Fruit fly (Drosophila melanogaster) Kc167 (cell line): ENCODE data around the gene Myb.

Experiments used
- Myc ChIP-seq: fragments of >200 bp; optimal IDR thresholded peaks from 2 replicates; lab custom pipeline; 2017; ENCODE audit warnings: missing external identifiers
- Sin3A ChIP-seq: fragments of >200 bp; optimal IDR thresholded peaks from 2 replicates; lab custom pipeline; 2018; ENCODE audit warnings: missing external identifiers
- h ChIP-seq: fragments of >200 bp; optimal IDR thresholded peaks from 3 replicates; lab custom pipeline; 2018; ENCODE audit warnings: missing external identifiers
- insv ChIP-seq: fragments of >200 bp; optimal IDR thresholded peaks from 3 replicates; lab custom pipeline; 2018; ENCODE audit warnings: missing external identifiers
- psq ChIP-seq: fragments of >200 bp; optimal IDR thresholded peaks from 2 replicates; lab custom pipeline; 2017; ENCODE audit warnings: missing external identifiers
- ttk ChIP-seq: sonication (Bioruptor generic); optimal IDR thresholded peaks from 2 replicates; lab custom pipeline; 2017; ENCODE audit warnings: missing external identifiers

The Myb gene

dm6 chrX:15857601-15858284 lies at the start of gene Myb, which contains the start of gene CG46440:
TSS of gene Myb (minus strand) at chrX:15857823.
TSS of gene CG46440 (minus strand) at chrX:15857823.
- TF ChIP-seq h (lab: Kevin White, UChicago): no peak
- no peak for TF ChIP-seq psq (lab: Kevin White, UChicago)
- TF ChIP-seq ttk (lab: Kevin White, UChicago): no peak
- no peak for TF ChIP-seq insv (lab: Kevin White, UChicago)
- TF ChIP-seq Sin3A (lab: Kevin White, UChicago): no peak
- no peak for TF ChIP-seq Myc

dm6 chrX:15893732-15894264 lies 36.2 kb upstream of the Myb start:
- no peak for TF ChIP-seq h (lab: Kevin White, UChicago)

DNA sequence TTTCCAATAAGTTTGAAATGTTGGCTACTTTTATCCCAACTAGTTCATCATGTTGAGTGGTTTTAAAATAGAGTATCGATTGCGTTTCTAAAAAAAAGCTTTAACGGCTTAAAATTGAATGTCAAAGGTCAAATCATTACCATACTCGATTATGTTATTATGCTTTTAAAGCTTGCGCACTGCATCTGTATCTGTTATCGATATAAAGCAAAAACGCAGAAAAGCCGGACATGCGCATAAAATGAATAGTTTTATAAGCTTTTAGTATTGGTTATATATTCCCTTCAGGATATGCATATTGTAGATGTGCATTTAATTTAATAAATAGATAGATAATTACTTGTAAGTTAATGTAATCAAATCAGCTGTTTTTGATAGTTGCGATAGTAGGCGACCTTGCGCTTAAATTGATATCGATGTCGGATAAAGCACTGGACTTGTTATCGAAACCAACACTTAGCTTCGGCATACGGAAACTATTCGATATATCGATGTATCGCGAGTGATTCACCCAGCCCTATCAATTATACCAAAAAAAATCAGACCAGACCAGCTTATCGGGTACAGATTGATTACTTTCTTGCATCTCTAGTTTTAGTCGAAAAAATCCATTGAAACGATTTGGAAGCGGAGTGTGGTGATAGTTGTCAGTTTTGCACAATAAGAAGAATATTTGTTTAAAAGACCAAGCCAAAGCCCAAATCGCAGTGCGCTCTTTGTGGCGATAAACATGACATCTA lies 34.2 kb upstream of the Myb start, which contains the start of gene shi:
shi (plus strand) TSS at position 511 of the 740 bp plus-strand sequence.
- no peak for TF ChIP-seq insv (lab: Kevin White, UChicago)
- no peak for TF ChIP-seq Myc
- TF ChIP-seq Sin3A (lab: Kevin White, UChicago): no peak
- TF ChIP-seq ttk (lab: Kevin White, UChicago): no peak
- TF ChIP-seq psq (lab: Kevin White, UChicago): no peak

DNA sequence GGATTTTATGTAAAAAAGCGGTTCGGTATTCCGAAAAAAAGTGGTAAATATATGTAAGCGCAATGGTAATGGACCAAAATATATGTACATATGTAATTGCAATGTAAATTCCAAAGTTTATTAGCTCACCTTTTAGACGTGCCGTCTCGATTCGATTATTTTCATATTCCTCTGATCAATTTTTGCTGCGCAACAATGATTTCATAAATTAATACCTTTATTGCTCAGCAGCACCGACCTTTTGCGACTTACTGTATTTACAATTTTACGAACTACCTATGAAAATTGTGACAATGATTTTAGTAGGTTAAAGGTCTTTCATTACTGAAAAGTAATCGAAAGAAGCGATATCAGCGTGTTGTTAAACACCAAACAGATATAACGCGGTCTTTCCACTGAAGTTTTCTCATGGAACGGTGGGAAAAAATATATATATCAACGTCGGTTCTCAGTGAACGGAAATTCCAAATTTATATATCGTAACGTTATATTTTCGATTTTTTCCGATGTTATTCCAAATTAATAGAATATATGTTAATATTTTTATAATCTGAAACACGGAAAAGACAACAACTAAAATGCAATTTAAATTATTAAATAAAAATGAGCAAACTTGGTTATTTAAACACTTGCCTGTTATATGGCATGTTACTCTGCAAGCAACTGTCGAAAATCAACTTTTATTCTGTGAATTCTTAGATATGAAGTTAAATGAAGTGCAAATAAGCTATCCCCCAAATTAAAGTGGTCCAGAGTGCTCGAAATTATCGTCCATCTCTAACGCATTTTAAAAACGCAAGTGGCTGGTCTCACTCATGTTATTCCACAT lies 32.4 kb upstream of the Myb start, which contains the start of the genes MSBP and CG15916:
MSBP (minus strand) TSS at position 330 of the 829 bp plus-strand sequence.
CG15916 (plus strand) TSS at position 810 of the 829 bp plus-strand sequence.
- TF ChIP-seq Myc (no peak), h (lab: Kevin White, UChicago) (no peak), ttk (lab: Kevin White, UChicago) (no peak), psq (lab: Kevin White, UChicago) (no peak), insv (lab: Kevin White, UChicago) (no peak), Sin3A (lab: Kevin White, UChicago) (no peak)

dm6 chrX:15888763-15889162 lies 31.1 kb upstream of the Myb start:
- TF ChIP-seq Sin3A (lab: Kevin White, UChicago): no peak
- no peak for TF ChIP-seq h (lab: Kevin White, UChicago)
- TF ChIP-seq psq (lab: Kevin White, UChicago): no peak
- TF ChIP-seq insv (lab: Kevin White, UChicago): no peak
- TF ChIP-seq ttk (lab: Kevin White, UChicago): no peak
- no peak for TF ChIP-seq Myc

- TF ChIP-seq ttk (lab: Kevin White, UChicago) (no peak), Myc (no peak), psq (lab: Kevin White, UChicago) (no peak), insv (lab: Kevin White, UChicago) (no peak), h (lab: Kevin White, UChicago) (no peak), Sin3A (lab: Kevin White, UChicago) (no peak)
Measured at dm6 chrX:15887247-15887616, 29.6 kb upstream of the Myb start, which contains the start of gene tay. TSS of gene tay (minus strand) at chrX:15887311.

- TF ChIP-seq h (lab: Kevin White, UChicago): no peak
- no peak for TF ChIP-seq insv (lab: Kevin White, UChicago)
- TF ChIP-seq Sin3A (lab: Kevin White, UChicago): no peak
- TF ChIP-seq psq (lab: Kevin White, UChicago): peak; percentile 85
- TF ChIP-seq ttk (lab: Kevin White, UChicago): no peak
- no peak for TF ChIP-seq Myc
Measured at dm6 chrX:15886411-15887246, 29.0 kb upstream of the Myb start.

DNA sequence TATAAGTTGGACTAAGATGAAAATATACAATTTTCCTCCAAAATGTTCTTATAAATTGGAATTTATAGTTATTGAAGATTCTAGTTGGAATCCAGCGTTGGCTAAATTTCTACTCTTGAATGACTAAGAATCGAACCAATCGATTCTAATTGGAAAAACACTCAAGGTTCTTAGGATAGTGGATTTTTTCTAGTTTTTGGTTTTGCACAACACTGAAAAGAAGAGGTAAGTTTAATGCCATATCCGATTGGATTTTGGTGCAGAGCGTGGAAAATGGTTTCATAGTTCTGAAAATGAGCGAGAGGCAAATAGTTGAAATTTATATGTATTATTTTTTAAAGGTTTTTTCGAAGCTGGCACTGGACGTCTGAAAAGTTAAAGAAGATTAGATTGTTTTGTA lies 17.9 kb upstream of the Myb start:
- TF ChIP-seq ttk (lab: Kevin White, UChicago): no peak
- TF ChIP-seq insv (lab: Kevin White, UChicago): no peak
- no peak for TF ChIP-seq h (lab: Kevin White, UChicago)
- TF ChIP-seq Myc: no peak
- no peak for TF ChIP-seq psq (lab: Kevin White, UChicago)
- no peak for TF ChIP-seq Sin3A (lab: Kevin White, UChicago)

dm6 chrX:15874437-15874836 lies 16.8 kb upstream of the Myb start:
- TF ChIP-seq h (lab: Kevin White, UChicago) (no peak), insv (lab: Kevin White, UChicago) (no peak), ttk (lab: Kevin White, UChicago) (no peak), Myc (no peak), psq (lab: Kevin White, UChicago) (no peak), Sin3A (lab: Kevin White, UChicago) (no peak)
